Worm (Caenorhabditis elegans) whole organism, L1 larva: ENCODE data around the gene btb-2.

Experiments used
- ces-1 ChIP-seq: fragments of 150-350 bp; optimal IDR thresholded peaks from 2 replicates; lab custom pipeline; 2014; ENCODE audit warnings: missing biosample characterization, missing genetic modification reagents, missing genetic modification characterization
- dpl-1 ChIP-seq, 3 experiments: fragments of 150-350 bp in 2 of 3; sonication (generic microtip) in 1 of 3; optimal IDR thresholded peaks; 2 replicates each; lab custom pipeline; 2014 to 2017; ENCODE audit warnings: missing biosample characterization in 3 of 3, missing genetic modification characterization in 3 of 3, missing genetic modification reagents in 3 of 3
- elt-3 ChIP-seq, 6 experiments: fragments of 150-350 bp in 1 of 6; sonication (generic microtip); optimal IDR thresholded peaks; 2 replicates each; lab custom pipeline; 2017 to 2018; ENCODE audit warnings: missing biosample characterization in 6 of 6, missing genetic modification characterization in 6 of 6, inconsistent platforms in 1 of 6
- fkh-10 ChIP-seq: sonication (generic microtip); optimal IDR thresholded peaks from 2 replicates; lab custom pipeline; 2017; ENCODE audit warnings: missing biosample characterization, missing genetic modification reagents, missing genetic modification characterization
- isw-1 ChIP-seq: fragments of 200-800 bp; sonication (Bioruptor generic); IDR thresholded peaks from 2 replicates; pipeline ENCODE4 v1.3.6; 2022; ENCODE audit warnings: missing genetic modification characterization, missing compliant biosample characterization
- lin-15B ChIP-seq: fragments of 150-350 bp; sonication (generic microtip); optimal IDR thresholded peaks from 3 replicates; lab custom pipeline; 2014; ENCODE audit warnings: missing biosample characterization, missing genetic modification characterization
- lin-35 ChIP-seq, 2 experiments: fragments of 150-350 bp; optimal IDR thresholded peaks; 2 replicates each; lab custom pipeline; 2014; ENCODE audit warnings: missing biosample characterization in 2 of 2, missing genetic modification characterization in 2 of 2, missing genetic modification reagents in 2 of 2
- lin-39 ChIP-seq: fragments of 150-350 bp; optimal IDR thresholded peaks from 2 replicates; lab custom pipeline; 2014; ENCODE audit warnings: missing biosample characterization, missing genetic modification reagents, missing genetic modification characterization
- nhr-20 ChIP-seq: sonication (generic microtip); optimal IDR thresholded peaks from 2 replicates; lab custom pipeline; 2016; ENCODE audit warnings: mild to moderate bottlenecking, missing genetic modification characterization, missing compliant biosample characterization
- nhr-28 ChIP-seq: fragments of 150-350 bp; optimal IDR thresholded peaks from 2 replicates; lab custom pipeline; 2014; ENCODE audit warnings: missing biosample characterization, missing genetic modification characterization
- nhr-47 ChIP-seq: sonication (generic microtip); optimal IDR thresholded peaks from 2 replicates; lab custom pipeline; 2016; ENCODE audit warnings: mild to moderate bottlenecking, missing genetic modification characterization, moderate library complexity, missing compliant biosample characterization
- pqm-1 ChIP-seq: sonication (generic microtip); optimal IDR thresholded peaks from 3 replicates; lab custom pipeline; 2017; ENCODE audit warnings: missing biosample characterization, missing genetic modification characterization
- tlp-1 ChIP-seq: fragments of 150-350 bp; optimal IDR thresholded peaks from 2 replicates; lab custom pipeline; 2014; ENCODE audit warnings: missing biosample characterization, missing genetic modification characterization

ce11 chrII:6425993-6426392, 24.2 kb downstream of the btb-2 start, which contains the start of gene col-75:
- TF ChIP-seq elt-3 (tag; optimal IDR thresholded peaks at IDR 0.05; lab: Kevin White, UChicago) (no peak), lin-35 (GFP tag; optimal IDR thresholded peaks at IDR 0.05; lab: Kevin White, UChicago) (no peak), dpl-1 (GFP tag; optimal IDR thresholded peaks at IDR 0.05; lab: Kevin White, UChicago) (no peak), lin-39 (tag; lab: Kevin White, UChicago) (no peak), isw-1 (no peak), fkh-10 (GFP tag; lab: Kevin White, UChicago) (no peak), nhr-28 (tag; lab: Kevin White, UChicago) (no peak), pqm-1 (no peak), nhr-47 (tag; lab: Kevin White, UChicago) (no peak), ces-1 (GFP tag; lab: Kevin White, UChicago) (no peak), nhr-20 (tag; lab: Kevin White, UChicago) (no peak), tlp-1 (tag; lab: Kevin White, UChicago) (no peak), lin-15B (tag; lab: Kevin White, UChicago) (no peak)
